Worm (Caenorhabditis elegans) whole organism, young adult: ENCODE results near the gene snx-13.
"Not testable (repeated sequence)": the region's sequence is repeated elsewhere in the genome, so short reads cannot be mapped to it uniquely, and the experiment has no call there.

Experiments used
- K11D2.4 ChIP-seq: fragments of 200-800 bp; sonication (Bioruptor generic); IDR thresholded peaks from 2 replicates; pipeline ENCODE4 v1.3.6; 2022; ENCODE audit warnings: missing genetic modification reagents, missing genetic modification characterization, missing compliant biosample characterization
- ama-1 ChIP-seq, 3 experiments: fragments of 150-350 bp in 1 of 3; sonication (generic microtip) in 2 of 3; optimal IDR thresholded peaks; 2 replicates each; lab custom pipeline; 2014 to 2018; ENCODE audit warnings: missing biosample characterization in 2 of 3, missing genetic modification characterization in 2 of 3, missing genetic modification reagents in 2 of 3
- gei-17 ChIP-seq: fragments of 200-800 bp; sonication (Bioruptor generic); optimal IDR thresholded peaks from 2 replicates; lab custom pipeline; 2018; ENCODE audit warnings: mild to moderate bottlenecking, missing genetic modification characterization, missing compliant biosample characterization
- tlf-1 ChIP-seq: fragments of 200-800 bp; sonication (Bioruptor generic); optimal IDR thresholded peaks from 2 replicates; lab custom pipeline; 2018; ENCODE audit warnings: mild to moderate bottlenecking, missing genetic modification characterization, missing compliant biosample characterization

DNA sequence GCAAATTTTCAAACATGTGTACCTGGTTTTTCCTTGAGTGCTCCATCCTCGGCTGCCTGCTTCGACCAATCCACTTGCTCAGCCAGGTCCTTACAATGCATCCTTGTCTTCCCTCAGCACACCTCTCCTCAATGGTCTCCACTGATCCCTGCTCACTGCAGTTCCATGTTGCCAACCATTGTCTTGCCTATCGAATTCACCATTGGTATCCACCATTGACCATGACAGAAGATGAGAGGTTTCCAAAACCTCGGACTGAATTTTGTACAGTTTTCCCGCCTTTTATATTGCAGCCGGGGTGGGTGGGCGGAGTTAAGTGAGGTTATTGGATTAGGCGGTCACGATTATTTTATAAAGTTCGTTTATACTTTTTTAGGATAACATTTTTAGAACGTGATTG is 23.5 kb downstream of the snx-13 start, which contains the start of gene Y116A8C.467:
- not testable (repeated sequence) for TF ChIP-seq ama-1 (optimal IDR thresholded peaks at IDR 0.05; lab: Kevin White, UChicago); ama-1 (GFP tag; optimal IDR thresholded peaks at IDR 0.05; lab: Kevin White, UChicago); K11D2.4 (GFP tag; lab: Robert Waterston, UW); tlf-1 (GFP tag; lab: Kevin White, UChicago); gei-17 (GFP tag; lab: Kevin White, UChicago)
